Fruit fly (Drosophila melanogaster) whole organism, embryonic: Measurements from ENCODE around the gene CG13088.

ENCODE experiments used
- CG10267 ChIP-seq: fragments of 200-800 bp; sonication (Bioruptor generic); optimal IDR thresholded peaks from 2 replicates; lab custom pipeline; 2018; ENCODE audit warnings: missing biosample characterization, mild to moderate bottlenecking, missing genetic modification characterization, moderate library complexity
- CG1602 ChIP-seq: fragments of 200-800 bp; sonication (Bioruptor generic); optimal IDR thresholded peaks from 3 replicates; lab custom pipeline; 2016; ENCODE audit warnings: missing biosample characterization, missing genetic modification characterization
- CG3995 ChIP-seq: fragments of 200-800 bp; sonication (Bioruptor generic); optimal IDR thresholded peaks from 3 replicates; lab custom pipeline; 2016; ENCODE audit warnings: missing biosample characterization, missing genetic modification characterization
- Dfd ChIP-seq, 2 experiments: fragments of >200 bp; optimal IDR thresholded peaks; 2 replicates each; lab custom pipeline; 2017; ENCODE audit warnings: missing biosample characterization in 2 of 2, missing genetic modification characterization in 2 of 2
- Gug ChIP-seq: fragments of 200-800 bp; sonication (Bioruptor generic); IDR thresholded peaks from 4 replicates; pipeline ENCODE4 v1.3.6; 2022; ENCODE audit warnings: missing biosample characterization, missing genetic modification characterization
- Hmr ChIP-seq: fragments of 200-800 bp; sonication (Bioruptor generic); optimal IDR thresholded peaks from 3 replicates; lab custom pipeline; 2017; ENCODE audit warnings: mild to moderate bottlenecking, missing biosample characterization, missing genetic modification reagents, missing genetic modification characterization
- Pdp1 ChIP-seq, 2 experiments: fragments of 200-800 bp; sonication (Bioruptor generic); optimal IDR thresholded peaks; 3 replicates each; lab custom pipeline; 2016; ENCODE audit warnings: missing biosample characterization in 2 of 2, missing genetic modification characterization in 2 of 2, mild to moderate bottlenecking in 1 of 2, moderate library complexity in 1 of 2
- croc ChIP-seq: fragments of 200-800 bp; sonication (Bioruptor generic); conservative IDR thresholded peaks from 3 replicates; pipeline ENCODE4 v1.3.6; 2022; ENCODE audit warnings: missing biosample characterization, missing genetic modification characterization
- inv ChIP-seq: fragments of 200-800 bp; sonication (Bioruptor generic); IDR thresholded peaks from 2 replicates; pipeline ENCODE4 v1.3.6; 2022; ENCODE audit warnings: missing biosample characterization, missing genetic modification characterization; ENCODE audit not compliant: partially characterized antibody
- jing ChIP-seq: fragments of 200-800 bp; sonication (Bioruptor generic); optimal IDR thresholded peaks from 2 replicates; lab custom pipeline; 2018; ENCODE audit warnings: missing biosample characterization, mild to moderate bottlenecking, missing genetic modification characterization
- zen2 ChIP-seq: fragments of 200-800 bp; sonication (Bioruptor generic); IDR thresholded peaks from 3 replicates; pipeline ENCODE4 v1.3.6; 2022; ENCODE audit warnings: missing biosample characterization, missing genetic modification characterization; ENCODE audit not compliant: partially characterized antibody

DNA sequence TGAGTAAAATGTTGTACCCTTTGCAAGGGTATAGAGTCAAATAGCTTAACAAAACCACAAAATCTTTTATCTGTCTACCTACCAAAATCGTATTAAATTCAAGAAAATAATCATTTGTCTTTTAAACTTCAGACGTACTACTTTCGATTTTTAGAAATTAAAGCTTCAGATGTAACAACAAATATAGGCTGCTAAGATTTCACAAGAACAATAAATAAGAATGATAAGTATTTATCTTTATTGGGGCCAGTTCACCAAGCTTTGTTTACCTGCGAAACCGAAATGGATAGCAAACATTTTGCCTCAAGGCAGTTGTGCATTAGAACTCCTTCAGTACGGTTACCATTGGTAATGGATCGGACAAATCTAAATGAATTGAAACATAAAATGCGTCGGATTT is 1.7 kb downstream of the CG13088 start, which contains the start of gene CG43400:
- no peak for TF ChIP-seq Hmr (GFP tag; lab: Kevin White, UChicago)
- TF ChIP-seq CG1602 (GFP tag; lab: Kevin White, UChicago) = no peak
- TF ChIP-seq Pdp1 (GFP tag; optimal IDR thresholded peaks at IDR 0.05; lab: Kevin White, UChicago) = no peak
- TF ChIP-seq croc (GFP tag; lab: Robert Waterston, UW) = no peak
- no peak for TF ChIP-seq Dfd (GFP tag; optimal IDR thresholded peaks at IDR 0.05; lab: Kevin White, UChicago)
- TF ChIP-seq CG10267 (tag; lab: Kevin White, UChicago) = no peak
- no peak for TF ChIP-seq CG3995 (GFP tag; lab: Kevin White, UChicago)
- no peak for TF ChIP-seq Gug (GFP tag; lab: Robert Waterston, UW)
- no peak for TF ChIP-seq jing (GFP tag; lab: Kevin White, UChicago)
- no peak for TF ChIP-seq inv (GFP tag; lab: Robert Waterston, UW)
- no peak for TF ChIP-seq zen2 (GFP tag; lab: Robert Waterston, UW)
